Worm (Caenorhabditis elegans): ENCODE data around the gene itm-2.

The itm-2 gene

DNA sequence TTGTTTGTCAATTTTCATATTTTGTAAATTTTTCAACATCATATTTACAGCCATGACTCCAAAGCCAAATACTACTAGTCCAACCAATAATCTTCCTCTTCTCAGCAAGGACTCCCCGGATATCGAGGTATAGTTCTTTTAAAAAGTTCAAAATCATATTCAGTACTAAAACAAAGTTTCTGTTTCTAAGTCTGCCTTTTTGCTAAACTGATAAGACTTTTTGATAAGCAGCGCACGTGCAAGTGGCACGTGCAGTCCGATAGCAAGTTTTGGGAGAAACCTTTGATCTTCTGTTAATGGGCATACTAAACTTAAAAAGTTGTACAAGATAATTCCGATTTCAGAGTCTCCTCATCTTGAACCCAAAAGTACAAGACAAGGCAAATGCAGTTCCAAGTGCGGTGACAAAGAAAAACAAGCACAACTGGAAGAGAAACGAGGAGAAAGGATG is 22.9 kb downstream of the itm-2 start, which contains the start of gene dpyd-1 (continued):
- TF ChIP-seq F49E8.2 (tag; optimal IDR thresholded peaks at IDR 0.05; ENCODE audit: borderline replicate concordance) (no peak), Y5F2A.4 (GFP tag; optimal IDR thresholded peaks at IDR 0.05) (no peak), nhr-41 (GFP tag; IDR thresholded peaks at IDR 0.05) (no peak), hmg-1.1 (GFP tag; IDR thresholded peaks at IDR 0.05) (no peak), nhr-102 (tag; optimal IDR thresholded peaks at IDR 0.05) (no peak), pqm-1 (tag; optimal IDR thresholded peaks at IDR 0.05) (peak; percentile 59), php-3 (GFP tag; IDR thresholded peaks at IDR 0.05) (peak; percentile 66; the same call in 1 of the 2 replicates), gei-8 (GFP tag; optimal IDR thresholded peaks at IDR 0.05) (no peak), F26F4.8 (GFP tag; conservative IDR thresholded peaks at IDR 0.05) (no peak), nhr-28 (tag; optimal IDR thresholded peaks at IDR 0.05) (peak; percentile 50), spr-1 (tag; optimal IDR thresholded peaks at IDR 0.05) (no peak), aha-1 (tag) (peak; percentile 90), T26A8.4 (GFP tag; IDR thresholded peaks at IDR 0.05) (no peak), fkh-10 (GFP tag; optimal IDR thresholded peaks at IDR 0.05) (no peak), fos-1 (tag; optimal IDR thresholded peaks at IDR 0.05) (no peak), zag-1 (tag; optimal IDR thresholded peaks at IDR 0.05) (no peak), nhr-6 (tag; optimal IDR thresholded peaks at IDR 0.05) (no peak), sdz-12 (GFP tag; optimal IDR thresholded peaks at IDR 0.05) (no peak), hlh-30 (tag; optimal IDR thresholded peaks at IDR 0.05; ENCODE audit: insufficient read depth) (peak; percentile 72), aly-2 (tag; optimal IDR thresholded peaks at IDR 0.05) (no peak), vab-7 (GFP tag; IDR thresholded peaks at IDR 0.05) (no peak), mdt-29 (GFP tag; IDR thresholded peaks at IDR 0.05) (no peak), ama-1 (optimal IDR thresholded peaks at IDR 0.05) (no peak), lir-3 (tag; optimal IDR thresholded peaks at IDR 0.05) (no peak), mxl-3 (GFP tag; optimal IDR thresholded peaks at IDR 0.05) (peak; percentile 76), ceh-28 (tag; optimal IDR thresholded peaks at IDR 0.05) (no peak), nhr-237 (tag; optimal IDR thresholded peaks at IDR 0.05) (no peak), nhr-25 (tag; optimal IDR thresholded peaks at IDR 0.05; ENCODE audit: borderline replicate concordance, insufficient read depth) (no peak), dmd-6 (GFP tag; IDR thresholded peaks at IDR 0.05) (peak; percentile 80), zip-2 (tag; optimal IDR thresholded peaks at IDR 0.05) (no peak), skn-1 (tag; optimal IDR thresholded peaks at IDR 0.05) (no peak), zip-11 (GFP tag; IDR thresholded peaks at IDR 0.05) (no peak), T20F7.1 (GFP tag; optimal IDR thresholded peaks at IDR 0.05) (no peak), arid-1 (GFP tag; conservative IDR thresholded peaks at IDR 0.05) (no peak), nhr-42 (GFP tag; IDR thresholded peaks at IDR 0.05) (no peak), ceh-32 (tag; optimal IDR thresholded peaks at IDR 0.05; ENCODE audit: poor library complexity) (no peak), rbr-2 (tag; optimal IDR thresholded peaks at IDR 0.05) (no peak), unc-130 (GFP tag; optimal IDR thresholded peaks at IDR 0.05) (no peak), nhr-10 (tag; optimal IDR thresholded peaks at IDR 0.05) (no peak), dve-1 (tag; optimal IDR thresholded peaks at IDR 0.05; ENCODE audit: insufficient read depth) (peak; percentile 92), lin-1 (GFP tag; IDR thresholded peaks at IDR 0.05) (no peak), nhr-77 (tag; optimal IDR thresholded peaks at IDR 0.05) (no peak), saeg-2 (GFP tag; IDR thresholded peaks at IDR 0.05) (no peak), lin-39 (tag; optimal IDR thresholded peaks at IDR 0.05) (no peak), lin-38 (GFP tag; IDR thresholded peaks at IDR 0.05) (no peak), set-16 (GFP tag; IDR thresholded peaks at IDR 0.05) (no peak), daf-16 (GFP tag; optimal IDR thresholded peaks at IDR 0.05) (no peak), daf-16 (tag; optimal IDR thresholded peaks at IDR 0.05) (peak; percentile 42), egl-43 (GFP tag; IDR thresholded peaks at IDR 0.05) (no peak), R02D3.7 (tag; optimal IDR thresholded peaks at IDR 0.05) (no peak), F37D6.2 (tag; optimal IDR thresholded peaks at IDR 0.05) (no peak), ceh-44 (GFP tag; IDR thresholded peaks at IDR 0.05) (no peak), lim-7 (GFP tag; IDR thresholded peaks at IDR 0.05) (no peak)

Measured in whole organism, L4 larva.